Worm (Caenorhabditis elegans) whole organism, L4 larva: ENCODE data around the gene gtap-2.

Source experiments
- F26F4.8 ChIP-seq: fragments of 200-800 bp; sonication (Bioruptor generic); conservative IDR thresholded peaks from 2 replicates; pipeline ENCODE4 v1.3.6; 2022; ENCODE audit warnings: missing genetic modification characterization, missing compliant biosample characterization
- F44E2.7 ChIP-seq: fragments of 200-800 bp; sonication (Bioruptor generic); IDR thresholded peaks from 2 replicates; pipeline ENCODE4 v2.1.2; 2022; ENCODE audit warnings: missing genetic modification characterization, missing compliant biosample characterization
- aly-2 ChIP-seq: sonication (generic microtip); optimal IDR thresholded peaks from 2 replicates; lab custom pipeline; 2018; ENCODE audit warnings: missing biosample characterization, missing genetic modification characterization
- fkh-10 ChIP-seq: fragments of 150-350 bp; optimal IDR thresholded peaks from 2 replicates; lab custom pipeline; 2014; ENCODE audit warnings: missing biosample characterization, missing genetic modification reagents, missing genetic modification characterization
- lin-13 ChIP-seq: fragments of 150-350 bp; optimal IDR thresholded peaks from 2 replicates; lab custom pipeline; 2014; ENCODE audit warnings: missing biosample characterization, missing genetic modification reagents, missing genetic modification characterization
- lin-39 ChIP-seq: fragments of 150-350 bp; optimal IDR thresholded peaks from 2 replicates; lab custom pipeline; 2014; ENCODE audit warnings: missing biosample characterization, missing genetic modification reagents, missing genetic modification characterization
- mxl-2 ChIP-seq: fragments of 200-800 bp; sonication (Bioruptor generic); conservative IDR thresholded peaks from 2 replicates; pipeline ENCODE4 v1.3.6; 2022; ENCODE audit warnings: missing genetic modification reagents, missing genetic modification characterization, missing compliant biosample characterization
- nhr-10 ChIP-seq: fragments of 150-350 bp; optimal IDR thresholded peaks from 2 replicates; lab custom pipeline; 2014; ENCODE audit warnings: missing biosample characterization, missing genetic modification characterization
- nhr-42 ChIP-seq: fragments of 200-800 bp; sonication (Bioruptor generic); IDR thresholded peaks from 2 replicates; pipeline ENCODE4 v1.3.6; 2022; ENCODE audit warnings: missing genetic modification characterization, missing compliant biosample characterization
- nhr-77 ChIP-seq: fragments of 150-350 bp; optimal IDR thresholded peaks from 2 replicates; lab custom pipeline; 2014; ENCODE audit warnings: missing biosample characterization, missing genetic modification characterization
- pqm-1 ChIP-seq: sonication (generic microtip); optimal IDR thresholded peaks from 2 replicates; lab custom pipeline; 2017; ENCODE audit warnings: missing biosample characterization, missing genetic modification characterization
- rbr-2 ChIP-seq: sonication (generic microtip); optimal IDR thresholded peaks from 2 replicates; lab custom pipeline; 2016; ENCODE audit warnings: missing genotype, missing genetic modification characterization, missing compliant biosample characterization
- skn-1 ChIP-seq: fragments of 150-350 bp; optimal IDR thresholded peaks from 2 replicates; lab custom pipeline; 2014; ENCODE audit warnings: missing biosample characterization, missing genetic modification characterization
- unc-39 ChIP-seq: sonication (generic microtip); optimal IDR thresholded peaks from 2 replicates; lab custom pipeline; 2017; ENCODE audit warnings: missing biosample characterization, missing genetic modification characterization

ce11 chrIII:9848083-9848482 is 39.7 kb downstream of the gtap-2 start, which contains the start of gene mrpl-36:
- TF ChIP-seq mxl-2 (no peak), F44E2.7 (GFP tag; lab: Robert Waterston, UW) (no peak), lin-13 (GFP tag; lab: Kevin White, UChicago) (no peak), lin-39 (tag; lab: Kevin White, UChicago) (no peak), rbr-2 (no peak), unc-39 (no peak), nhr-42 (GFP tag; lab: Robert Waterston, UW) (no peak), nhr-77 (tag; lab: Kevin White, UChicago) (no peak), F26F4.8 (GFP tag; lab: Robert Waterston, UW) (no peak), nhr-10 (tag; lab: Kevin White, UChicago) (no peak), aly-2 (tag; lab: Kevin White, UChicago) (no peak), pqm-1 (tag; lab: Kevin White, UChicago) (no peak), fkh-10 (GFP tag; lab: Kevin White, UChicago) (no peak), skn-1 (tag; lab: Kevin White, UChicago) (no peak)
